Worm (Caenorhabditis elegans): Measurements from ENCODE around the gene C40A11.4.

The C40A11.4 gene

DNA sequence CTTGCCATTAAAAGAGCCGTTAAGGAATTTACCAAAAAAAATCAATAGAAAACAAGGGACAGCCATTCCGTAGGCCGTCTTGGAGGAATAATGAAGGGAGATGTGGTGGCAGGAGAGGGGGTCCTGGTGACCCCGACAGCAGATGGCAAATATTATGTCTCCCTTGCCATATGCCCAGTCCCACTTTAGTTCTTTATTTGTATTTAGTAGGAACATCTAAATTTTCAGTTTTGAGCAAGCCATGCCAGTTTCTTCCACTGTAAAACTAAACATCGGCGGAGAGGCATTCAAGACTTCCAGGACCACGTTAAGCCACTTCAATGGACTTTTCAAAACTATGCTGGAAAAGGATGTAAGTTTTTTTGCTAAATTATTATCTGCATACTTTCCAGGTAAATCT is at the start of gene C40A11.4:
TSS of gene C40A11.4 (plus strand) at position 188 of the 400 bp plus-strand sequence.
- no peak for TF ChIP-seq elt-3 (tag; optimal IDR thresholded peaks at IDR 0.05)
- no peak for TF ChIP-seq nhr-23 (tag; optimal IDR thresholded peaks at IDR 0.05)
- no peak for TF ChIP-seq peb-1 (tag; optimal IDR thresholded peaks at IDR 0.05)
- no peak for TF ChIP-seq nhr-11 (tag; optimal IDR thresholded peaks at IDR 0.05)
- TF ChIP-seq C34F6.9 (tag; optimal IDR thresholded peaks at IDR 0.05), result no peak

DNA sequence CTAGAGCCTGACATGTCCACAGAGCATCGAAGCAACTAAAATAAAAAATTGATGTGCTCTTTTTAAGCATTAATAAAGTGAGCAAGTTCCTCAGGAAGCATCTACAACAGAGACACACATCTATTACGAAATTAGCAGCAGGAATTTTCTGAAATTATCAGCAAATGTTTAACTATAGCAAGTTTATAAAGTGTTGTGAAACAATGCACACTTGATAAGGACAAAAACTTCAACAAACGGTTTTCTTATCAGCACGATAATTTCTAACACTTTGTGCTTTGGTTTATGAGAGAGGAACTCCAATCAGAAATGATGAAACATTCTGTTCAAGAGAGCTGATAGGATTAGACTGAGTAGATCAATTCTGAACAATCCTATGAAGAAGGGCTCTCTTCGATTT is 46.6 kb upstream of the C40A11.4 start, which contains the start of gene trpl-5:
TSS of gene trpl-5 (minus strand) at position 32 of the 400 bp plus-strand sequence.
- peak; percentile 22 for TF ChIP-seq gmeb-1 (tag; optimal IDR thresholded peaks at IDR 0.05)
- TF ChIP-seq Y55F3AM.14 (GFP tag; optimal IDR thresholded peaks at IDR 0.05), result no peak
- peak; percentile 94 for TF ChIP-seq fos-1 (tag; optimal IDR thresholded peaks at IDR 0.05)

DNA sequence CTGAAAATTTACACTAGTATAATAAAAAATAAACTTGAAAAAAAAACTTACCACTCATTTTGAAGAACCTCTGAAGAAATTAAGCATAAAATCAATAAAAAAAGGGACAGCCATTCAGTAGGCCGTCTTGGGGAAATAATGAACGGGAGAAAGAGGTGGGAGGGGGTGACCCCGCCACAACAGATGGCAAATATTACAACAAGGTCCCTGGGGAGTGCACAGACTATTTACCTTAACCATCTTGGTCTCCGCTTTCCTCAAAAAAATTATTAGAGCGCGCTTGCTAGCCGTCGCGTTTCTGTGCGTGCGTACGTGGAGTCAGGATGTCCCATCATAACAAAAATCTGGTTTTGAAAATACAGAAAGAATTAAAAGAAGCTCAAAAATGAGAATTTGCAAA is 45.2 kb upstream of the C40A11.4 start, which contains the start of gene T16A1.10:
TSS of gene T16A1.10 (minus strand) at position 123 of the 400 bp plus-strand sequence.
- TF ChIP-seq sma-3 (GFP tag; optimal IDR thresholded peaks at IDR 0.05) (no peak), snpc-4 (tag; optimal IDR thresholded peaks at IDR 0.05) (no peak), peb-1 (tag; optimal IDR thresholded peaks at IDR 0.05) (no peak), mdl-1 (tag; optimal IDR thresholded peaks at IDR 0.05) (no peak), nhr-6 (tag; optimal IDR thresholded peaks at IDR 0.05) (no peak), ceh-82 (tag; optimal IDR thresholded peaks at IDR 0.05) (no peak), mbf-1 (tag; optimal IDR thresholded peaks at IDR 0.05) (no peak), nhr-129 (tag; optimal IDR thresholded peaks at IDR 0.05) (no peak), ztf-4 (tag; optimal IDR thresholded peaks at IDR 0.05) (no peak), lsy-2 (tag; optimal IDR thresholded peaks at IDR 0.05) (no peak), lin-39 (tag; optimal IDR thresholded peaks at IDR 0.05) (no peak), F13H6.1 (tag; optimal IDR thresholded peaks at IDR 0.05) (no peak), gmeb-1 (tag; optimal IDR thresholded peaks at IDR 0.05) (no peak), nhr-237 (tag; optimal IDR thresholded peaks at IDR 0.05) (no peak), ZK546.5 (tag; optimal IDR thresholded peaks at IDR 0.05) (no peak)

DNA sequence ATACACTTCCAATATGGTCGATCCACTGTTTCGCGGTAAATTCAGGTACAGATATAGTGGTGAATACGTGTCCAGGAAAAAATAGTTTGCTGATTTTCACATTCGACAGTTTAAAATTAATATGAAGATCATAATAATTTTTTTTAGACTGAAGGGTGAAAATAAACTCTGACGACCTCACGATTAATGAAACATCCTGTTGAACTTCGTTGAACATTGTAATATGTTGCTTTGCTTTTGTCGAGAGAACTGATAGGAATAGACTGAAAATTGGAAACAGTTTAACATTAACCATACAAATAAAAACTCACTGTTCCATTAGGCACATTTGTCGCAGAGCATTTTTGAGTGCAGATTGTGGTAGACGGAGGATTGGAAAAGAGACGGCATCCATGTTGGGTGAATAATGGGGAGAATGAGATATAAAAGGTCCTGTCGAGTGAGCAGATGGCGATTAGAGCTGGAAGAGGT is 43.7 kb upstream of the C40A11.4 start, which contains the start of gene fbxb-37:
TSS of gene fbxb-37 (minus strand) at position 421 of the 471 bp plus-strand sequence.
- TF ChIP-seq unc-55 (GFP tag; optimal IDR thresholded peaks at IDR 0.05), result no peak
- TF ChIP-seq elt-1 (tag; optimal IDR thresholded peaks at IDR 0.05), result no peak
- TF ChIP-seq peb-1 (tag; optimal IDR thresholded peaks at IDR 0.05), result no peak
- TF ChIP-seq zag-1 (tag; optimal IDR thresholded peaks at IDR 0.05), result no peak
- no peak for TF ChIP-seq R02D3.7 (tag; optimal IDR thresholded peaks at IDR 0.05)
- no peak for TF ChIP-seq sma-9 (GFP tag; optimal IDR thresholded peaks at IDR 0.05)
- TF ChIP-seq sma-9 (tag; optimal IDR thresholded peaks at IDR 0.05), result no peak
- TF ChIP-seq dmd-4 (tag; optimal IDR thresholded peaks at IDR 0.05), result no peak
- TF ChIP-seq snpc-4 (tag; optimal IDR thresholded peaks at IDR 0.05), result no peak
- no peak for TF ChIP-seq ceh-82 (tag; optimal IDR thresholded peaks at IDR 0.05)
- TF ChIP-seq ama-1 (optimal IDR thresholded peaks at IDR 0.05), result no peak
- TF ChIP-seq sma-3 (GFP tag; optimal IDR thresholded peaks at IDR 0.05), result no peak
- no peak for TF ChIP-seq lin-39 (tag; optimal IDR thresholded peaks at IDR 0.05)
- TF ChIP-seq ceh-16 (tag; optimal IDR thresholded peaks at IDR 0.05), result no peak
- no peak for TF ChIP-seq gmeb-1 (tag; optimal IDR thresholded peaks at IDR 0.05)
- no peak for TF ChIP-seq unc-62 (GFP tag; optimal IDR thresholded peaks at IDR 0.05)
- TF ChIP-seq aly-2 (tag; optimal IDR thresholded peaks at IDR 0.05), result no peak

DNA sequence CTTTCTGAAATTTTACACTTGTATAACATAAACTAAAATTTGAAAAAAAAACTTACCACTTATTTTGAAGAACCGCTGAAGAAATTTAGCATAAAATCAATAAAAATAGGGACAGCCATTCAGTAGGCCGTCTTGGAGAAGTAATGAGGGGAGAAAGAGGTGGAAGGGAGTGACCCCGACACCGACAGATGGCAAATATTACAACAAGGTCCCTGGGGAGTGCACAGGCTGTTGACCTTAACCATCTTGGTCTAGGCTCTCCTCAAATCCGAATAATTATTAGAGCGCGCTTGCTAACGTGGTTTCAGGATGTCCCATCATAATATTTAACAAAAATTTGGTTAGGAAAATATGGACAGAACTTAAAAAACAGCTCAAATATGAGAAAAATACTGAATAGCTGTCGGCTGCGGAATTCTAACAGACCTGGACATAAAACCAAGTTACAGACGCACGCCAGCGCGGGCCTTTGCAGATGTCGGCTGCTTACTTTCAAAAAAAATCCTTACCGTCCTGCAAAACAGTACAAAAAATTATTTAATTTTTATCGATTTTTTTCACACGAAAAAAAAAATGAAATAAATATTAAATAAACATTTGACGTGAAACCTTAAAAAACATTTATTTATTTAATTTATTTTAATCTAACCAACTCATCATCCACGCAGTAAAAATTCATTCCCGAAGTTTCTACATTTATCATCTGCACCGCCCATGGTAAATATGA is 42.1 kb upstream of the C40A11.4 start, which contains the start of gene T16A1.2:
TSS of gene T16A1.2 (plus strand) at position 677 of the 727 bp plus-strand sequence.
- no peak for TF ChIP-seq C34F6.9 (tag; optimal IDR thresholded peaks at IDR 0.05)
- TF ChIP-seq nhr-6 (tag; optimal IDR thresholded peaks at IDR 0.05), result no peak
- TF ChIP-seq skn-1 (tag; optimal IDR thresholded peaks at IDR 0.05), result no peak
- no peak for TF ChIP-seq sma-3 (GFP tag; optimal IDR thresholded peaks at IDR 0.05)
- no peak for TF ChIP-seq lin-39 (tag; optimal IDR thresholded peaks at IDR 0.05)
- TF ChIP-seq ztf-1 (GFP tag; conservative IDR thresholded peaks at IDR 0.05), result no peak
- no peak for TF ChIP-seq alr-1 (tag; optimal IDR thresholded peaks at IDR 0.05)
- no peak for TF ChIP-seq ama-1 (optimal IDR thresholded peaks at IDR 0.05)
- TF ChIP-seq fos-1 (tag; optimal IDR thresholded peaks at IDR 0.05), result no peak
- TF ChIP-seq peb-1 (tag; optimal IDR thresholded peaks at IDR 0.05), result no peak
- TF ChIP-seq crh-2 (tag; optimal IDR thresholded peaks at IDR 0.05), result no peak
- TF ChIP-seq F13H6.1 (tag; optimal IDR thresholded peaks at IDR 0.05), result no peak
- TF ChIP-seq elt-1 (tag; optimal IDR thresholded peaks at IDR 0.05), result no peak
- TF ChIP-seq nhr-10 (tag; optimal IDR thresholded peaks at IDR 0.05), result no peak
- TF ChIP-seq lin-13 (GFP tag; optimal IDR thresholded peaks at IDR 0.05), result no peak
